Worm (Caenorhabditis elegans): ENCODE measurements around the gene F49C5.11.

The F49C5.11 gene

DNA sequence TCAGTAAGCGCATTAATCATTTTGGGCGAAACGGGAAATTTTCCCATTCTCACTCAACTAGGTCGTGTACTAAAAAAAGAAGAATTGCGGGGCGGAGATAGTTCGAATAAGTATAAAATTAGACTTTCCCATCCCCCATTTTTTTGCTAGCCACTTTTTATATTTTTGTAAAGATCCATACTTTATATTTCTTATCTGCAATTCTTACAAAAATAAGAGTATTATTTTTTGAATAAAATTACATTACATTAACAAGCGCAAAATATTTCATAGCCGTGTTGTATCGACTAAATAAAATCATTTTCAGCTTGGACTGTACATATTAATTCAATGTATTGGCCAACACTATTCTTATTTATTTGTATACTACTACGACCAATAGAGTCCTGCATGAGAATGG is at the start of gene F49C5.11:
TSS of gene F49C5.11 (plus strand) at position 301 of the 400 bp plus-strand sequence.
- TF ChIP-seq cnd-1 (tag; optimal IDR thresholded peaks at IDR 0.05) (no peak), lin-32 (GFP tag; optimal IDR thresholded peaks at IDR 0.05) (no peak), sem-2 (GFP tag; optimal IDR thresholded peaks at IDR 0.05) (no peak), flh-1 (GFP tag; optimal IDR thresholded peaks at IDR 0.05) (no peak), ztf-11 (tag; optimal IDR thresholded peaks at IDR 0.05) (no peak), lin-13 (tag; optimal IDR thresholded peaks at IDR 0.05) (no peak), elt-1 (tag; optimal IDR thresholded peaks at IDR 0.05; ENCODE audit: borderline replicate concordance, insufficient read depth) (no peak), blmp-1 (tag; optimal IDR thresholded peaks at IDR 0.05) (no peak), M03D4.4 (tag; optimal IDR thresholded peaks at IDR 0.05) (no peak), lsy-2 (tag; optimal IDR thresholded peaks at IDR 0.05) (no peak), ceh-83 (GFP tag; optimal IDR thresholded peaks at IDR 0.05) (no peak), ceh-39 (tag; optimal IDR thresholded peaks at IDR 0.05) (no peak), elt-3 (tag; optimal IDR thresholded peaks at IDR 0.05) (no peak), ces-1 (GFP tag; optimal IDR thresholded peaks at IDR 0.05) (no peak), mls-2 (tag; optimal IDR thresholded peaks at IDR 0.05) (no peak), snpc-4 (tag; optimal IDR thresholded peaks at IDR 0.05) (no peak), nhr-2 (tag; optimal IDR thresholded peaks at IDR 0.05) (no peak), unc-120 (tag; optimal IDR thresholded peaks at IDR 0.05; ENCODE audit: poor library complexity, severe bottlenecking) (no peak), sptf-1 (tag; optimal IDR thresholded peaks at IDR 0.05) (no peak)

DNA sequence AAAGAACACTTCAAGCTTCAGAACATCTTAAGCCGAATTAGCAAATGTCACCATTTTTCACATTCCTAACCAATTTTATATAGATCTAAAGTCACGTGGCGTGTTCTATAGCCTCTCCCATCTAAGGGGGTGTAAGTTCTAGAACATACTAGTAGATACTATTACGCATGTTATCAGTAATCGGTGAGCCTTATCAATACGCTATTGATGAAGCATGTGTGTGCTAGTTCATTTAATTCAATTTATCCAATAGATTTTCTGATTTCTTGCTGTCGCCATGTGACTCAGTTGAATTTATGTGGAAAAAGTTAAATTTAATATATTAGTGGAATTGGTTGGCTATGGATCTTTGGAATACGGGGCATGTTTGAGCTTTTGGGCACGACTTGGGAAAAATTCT is 49.2 kb upstream of the F49C5.11 start:
- no peak for TF ChIP-seq nhr-12 (tag; optimal IDR thresholded peaks at IDR 0.05)
- TF ChIP-seq tbx-8 (GFP tag; optimal IDR thresholded peaks at IDR 0.05) = no peak
- TF ChIP-seq cnd-1 (tag; optimal IDR thresholded peaks at IDR 0.05) = no peak
- no peak for TF ChIP-seq nhr-28 (tag; optimal IDR thresholded peaks at IDR 0.05)

DNA sequence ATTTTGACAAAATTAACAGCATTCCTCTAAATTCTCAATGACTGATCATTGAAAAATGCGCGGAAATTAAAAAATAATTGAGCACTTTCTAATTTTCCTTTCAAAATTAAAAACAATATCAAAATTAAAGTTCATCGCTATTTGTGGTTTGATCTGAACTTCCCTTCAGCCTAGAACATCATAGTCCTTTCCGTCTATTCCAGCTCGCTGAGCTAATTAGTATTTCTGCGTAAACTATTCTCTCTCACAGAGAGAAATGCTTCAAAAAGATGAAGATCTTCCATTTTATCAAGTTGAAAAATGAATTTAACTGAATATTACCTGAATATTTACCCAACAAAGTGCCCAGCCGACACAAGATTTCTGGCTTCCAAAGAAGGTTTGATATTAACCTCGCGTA is 48.6 kb upstream of the F49C5.11 start, which contains the start of gene srh-68:
TSS of gene srh-68 (plus strand) at position 301 of the 400 bp plus-strand sequence.
- TF ChIP-seq cnd-1 (tag; optimal IDR thresholded peaks at IDR 0.05) = no peak
- TF ChIP-seq bed-3 (GFP tag; optimal IDR thresholded peaks at IDR 0.05) = no peak
- no peak for TF ChIP-seq ceh-39 (tag; optimal IDR thresholded peaks at IDR 0.05)
- no peak for TF ChIP-seq mls-2 (tag; optimal IDR thresholded peaks at IDR 0.05)
- no peak for TF ChIP-seq ces-1 (GFP tag; optimal IDR thresholded peaks at IDR 0.05)
- no peak for TF ChIP-seq elt-1 (tag; optimal IDR thresholded peaks at IDR 0.05; ENCODE audit: borderline replicate concordance, insufficient read depth)
- TF ChIP-seq elt-3 (tag; optimal IDR thresholded peaks at IDR 0.05) = no peak
- TF ChIP-seq ztf-11 (tag; optimal IDR thresholded peaks at IDR 0.05) = no peak
- TF ChIP-seq unc-120 (tag; optimal IDR thresholded peaks at IDR 0.05; ENCODE audit: poor library complexity, severe bottlenecking) = no peak
- no peak for TF ChIP-seq mep-1 (tag; optimal IDR thresholded peaks at IDR 0.05)
- no peak for TF ChIP-seq mab-5 (tag; optimal IDR thresholded peaks at IDR 0.05)
- no peak for TF ChIP-seq drap-1 (GFP tag; optimal IDR thresholded peaks at IDR 0.05)
- no peak for TF ChIP-seq hlh-1 (tag; optimal IDR thresholded peaks at IDR 0.05)
- no peak for TF ChIP-seq lin-32 (GFP tag; optimal IDR thresholded peaks at IDR 0.05)
- no peak for TF ChIP-seq lin-13 (tag; optimal IDR thresholded peaks at IDR 0.05)

ce11 chrII:12508650-12509049 is 47.0 kb upstream of the F49C5.11 start, which contains the start of gene srh-67:
Gene srh-67, plus strand, starts transcription at chrII:12508950.
- TF ChIP-seq unc-120 (tag; optimal IDR thresholded peaks at IDR 0.05; ENCODE audit: poor library complexity, severe bottlenecking) (no peak), elt-3 (tag; optimal IDR thresholded peaks at IDR 0.05) (no peak), sem-2 (GFP tag; optimal IDR thresholded peaks at IDR 0.05) (no peak), mep-1 (tag; optimal IDR thresholded peaks at IDR 0.05) (no peak), elt-1 (tag; optimal IDR thresholded peaks at IDR 0.05; ENCODE audit: borderline replicate concordance, insufficient read depth) (no peak), flh-1 (GFP tag; optimal IDR thresholded peaks at IDR 0.05) (no peak), ces-1 (GFP tag; optimal IDR thresholded peaks at IDR 0.05) (no peak), unc-62 (GFP tag; optimal IDR thresholded peaks at IDR 0.05) (no peak), nhr-2 (tag; optimal IDR thresholded peaks at IDR 0.05) (no peak), tbx-8 (GFP tag; optimal IDR thresholded peaks at IDR 0.05) (no peak), bed-3 (GFP tag; optimal IDR thresholded peaks at IDR 0.05) (no peak), ham-2 (GFP tag; optimal IDR thresholded peaks at IDR 0.05) (no peak), nhr-28 (tag; optimal IDR thresholded peaks at IDR 0.05) (no peak), mls-2 (tag; optimal IDR thresholded peaks at IDR 0.05) (no peak), ceh-39 (tag; optimal IDR thresholded peaks at IDR 0.05) (no peak), zip-8 (tag; optimal IDR thresholded peaks at IDR 0.05) (no peak), ceh-83 (GFP tag; optimal IDR thresholded peaks at IDR 0.05) (no peak), nhr-12 (tag; optimal IDR thresholded peaks at IDR 0.05) (no peak)

ce11 chrII:12511866-12512265 is 43.8 kb upstream of the F49C5.11 start, which contains the start of gene srh-73:
Gene srh-73, plus strand, starts transcription at chrII:12512166.
- TF ChIP-seq unc-39 (tag; optimal IDR thresholded peaks at IDR 0.05) = no peak
- no peak for TF ChIP-seq nhr-12 (tag; optimal IDR thresholded peaks at IDR 0.05)
- TF ChIP-seq ceh-39 (tag; optimal IDR thresholded peaks at IDR 0.05) = no peak
- TF ChIP-seq lsy-2 (tag; optimal IDR thresholded peaks at IDR 0.05) = no peak
- no peak for TF ChIP-seq unc-62 (GFP tag; optimal IDR thresholded peaks at IDR 0.05)
- TF ChIP-seq ces-1 (GFP tag; optimal IDR thresholded peaks at IDR 0.05) = no peak
- no peak for TF ChIP-seq lin-32 (GFP tag; optimal IDR thresholded peaks at IDR 0.05)
- no peak for TF ChIP-seq mls-2 (tag; optimal IDR thresholded peaks at IDR 0.05)
- no peak for TF ChIP-seq nhr-76 (tag; optimal IDR thresholded peaks at IDR 0.05)
- TF ChIP-seq blmp-1 (tag; optimal IDR thresholded peaks at IDR 0.05) = no peak
- TF ChIP-seq elt-1 (tag; optimal IDR thresholded peaks at IDR 0.05; ENCODE audit: borderline replicate concordance, insufficient read depth) = no peak
- TF ChIP-seq ham-2 (GFP tag; optimal IDR thresholded peaks at IDR 0.05) = no peak
- TF ChIP-seq nhr-237 (tag; optimal IDR thresholded peaks at IDR 0.05) = no peak
